Worm (Caenorhabditis elegans) whole organism, late embryonic: Measurements from ENCODE around the gene T24C2.3.

Experiments
- C38D4.7 ChIP-seq: fragments of 200-800 bp; sonication (Bioruptor generic); optimal IDR thresholded peaks from 2 replicates; lab custom pipeline; 2018; ENCODE audit warnings: mild to moderate bottlenecking, missing genetic modification characterization, moderate library complexity, missing compliant biosample characterization
- K09A11.1 ChIP-seq: sonication (generic microtip); optimal IDR thresholded peaks from 2 replicates; lab custom pipeline; 2017; ENCODE audit warnings: antibody characterized with exemption, mild to moderate bottlenecking, missing genetic modification characterization, missing compliant biosample characterization; ENCODE audit not compliant: insufficient read depth
- T23F11.4 ChIP-seq: fragments of 200-800 bp; sonication (Bioruptor generic); optimal IDR thresholded peaks from 2 replicates; lab custom pipeline; 2018; ENCODE audit warnings: mild to moderate bottlenecking, missing genetic modification characterization, missing compliant biosample characterization
- ama-1 ChIP-seq: fragments of 150-350 bp; optimal IDR thresholded peaks from 2 replicates; lab custom pipeline; 2014
- ceh-14 ChIP-seq: sonication (generic microtip); optimal IDR thresholded peaks from 2 replicates; lab custom pipeline; 2016; ENCODE audit warnings: missing genotype, missing genetic modification characterization, missing compliant biosample characterization
- ceh-22 ChIP-seq: sonication (generic microtip); optimal IDR thresholded peaks from 2 replicates; lab custom pipeline; 2017; ENCODE audit warnings: missing biosample characterization, missing genetic modification characterization
- ceh-30 ChIP-seq: fragments of 150-350 bp; optimal IDR thresholded peaks from 2 replicates; lab custom pipeline; 2014; ENCODE audit warnings: missing biosample characterization, missing genetic modification characterization
- ceh-31 ChIP-seq: sonication (generic microtip); optimal IDR thresholded peaks from 2 replicates; lab custom pipeline; 2016; ENCODE audit warnings: missing genetic modification characterization, missing compliant biosample characterization
- ceh-45 ChIP-seq: fragments of 200-800 bp; sonication (Bioruptor generic); IDR thresholded peaks from 2 replicates; pipeline ENCODE4 v1.3.6; 2022; ENCODE audit warnings: missing genetic modification reagents, missing genetic modification characterization, missing compliant biosample characterization
- ceh-48 ChIP-seq: sonication (generic microtip); optimal IDR thresholded peaks from 2 replicates; lab custom pipeline; 2016; ENCODE audit warnings: missing genetic modification characterization, inconsistent platforms, missing compliant biosample characterization
- ceh-6 ChIP-seq: fragments of 200-800 bp; sonication (Bioruptor generic); optimal IDR thresholded peaks from 2 replicates; lab custom pipeline; 2018; ENCODE audit warnings: mild to moderate bottlenecking, missing genetic modification characterization, missing compliant biosample characterization
- dmd-4 ChIP-seq: sonication (generic microtip); optimal IDR thresholded peaks from 2 replicates; lab custom pipeline; 2016; ENCODE audit warnings: borderline replicate concordance, missing genetic modification characterization, missing compliant biosample characterization
- dve-1 ChIP-seq: sonication (generic microtip); optimal IDR thresholded peaks from 2 replicates; lab custom pipeline; 2017; ENCODE audit warnings: antibody characterized with exemption, mild to moderate bottlenecking, missing genetic modification characterization, missing compliant biosample characterization
- eyg-1 ChIP-seq: sonication (generic microtip); optimal IDR thresholded peaks from 2 replicates; lab custom pipeline; 2016; ENCODE audit warnings: missing genotype, missing genetic modification characterization, missing compliant biosample characterization
- fax-1 ChIP-seq: sonication (generic microtip); optimal IDR thresholded peaks from 2 replicates; lab custom pipeline; 2016; ENCODE audit warnings: missing genotype, missing genetic modification characterization, missing compliant biosample characterization
- fkh-6 ChIP-seq: sonication (generic microtip); optimal IDR thresholded peaks from 2 replicates; lab custom pipeline; 2016; ENCODE audit warnings: missing genetic modification characterization, missing compliant biosample characterization
- hlh-6 ChIP-seq: sonication (generic microtip); optimal IDR thresholded peaks from 2 replicates; lab custom pipeline; 2016; ENCODE audit warnings: missing genotype, missing genetic modification characterization, missing compliant biosample characterization
- hlh-8 ChIP-seq: sonication (generic microtip); optimal IDR thresholded peaks from 2 replicates; lab custom pipeline; 2016; ENCODE audit warnings: missing genotype, missing genetic modification characterization, missing compliant biosample characterization
- lim-6 ChIP-seq: sonication (generic microtip); optimal IDR thresholded peaks from 2 replicates; lab custom pipeline; 2016; ENCODE audit warnings: missing genetic modification characterization, missing compliant biosample characterization
- madf-2 ChIP-seq: sonication (generic microtip); optimal IDR thresholded peaks from 2 replicates; lab custom pipeline; 2017; ENCODE audit warnings: missing genetic modification characterization, missing compliant biosample characterization
- mec-3 ChIP-seq: sonication (generic microtip); optimal IDR thresholded peaks from 2 replicates; lab custom pipeline; 2016; ENCODE audit warnings: borderline replicate concordance, missing genetic modification characterization, missing compliant biosample characterization
- nhr-11 ChIP-seq: fragments of 150-350 bp; optimal IDR thresholded peaks from 2 replicates; lab custom pipeline; 2014; ENCODE audit warnings: missing biosample characterization, missing genetic modification characterization
- nhr-232 ChIP-seq: sonication (generic microtip); optimal IDR thresholded peaks from 2 replicates; lab custom pipeline; 2016; ENCODE audit warnings: missing genetic modification characterization, missing compliant biosample characterization
- npax-4 ChIP-seq: sonication (generic microtip); optimal IDR thresholded peaks from 2 replicates; lab custom pipeline; 2016; ENCODE audit warnings: missing genetic modification characterization, missing compliant biosample characterization
- pag-3 ChIP-seq: sonication (generic microtip); optimal IDR thresholded peaks from 2 replicates; lab custom pipeline; 2016; ENCODE audit warnings: missing compliant biosample characterization, missing genetic modification characterization, borderline replicate concordance
- pax-1 ChIP-seq: fragments of 150-350 bp; optimal IDR thresholded peaks from 2 replicates; lab custom pipeline; 2014; ENCODE audit warnings: missing biosample characterization, missing genetic modification characterization
- pha-2 ChIP-seq: sonication (generic microtip); optimal IDR thresholded peaks from 2 replicates; lab custom pipeline; 2017; ENCODE audit warnings: mild to moderate bottlenecking, missing genetic modification characterization, missing compliant biosample characterization
- pha-4 ChIP-seq: fragments of 150-350 bp; optimal IDR thresholded peaks from 2 replicates; lab custom pipeline; 2018; ENCODE audit warnings: missing biosample characterization, missing genetic modification reagents, missing genetic modification characterization
- pqm-1 ChIP-seq: sonication (generic microtip); optimal IDR thresholded peaks from 2 replicates; lab custom pipeline; 2016; ENCODE audit warnings: missing genetic modification characterization, missing compliant biosample characterization
- ref-2 ChIP-seq: sonication (generic microtip); optimal IDR thresholded peaks from 2 replicates; lab custom pipeline; 2016; ENCODE audit warnings: missing genetic modification characterization, missing compliant biosample characterization
- sdc-2 ChIP-seq: sonication (generic microtip); optimal IDR thresholded peaks from 2 replicates; lab custom pipeline; 2016; ENCODE audit warnings: missing genotype, missing genetic modification characterization, missing compliant biosample characterization
- sox-4 ChIP-seq: sonication (generic microtip); optimal IDR thresholded peaks from 2 replicates; lab custom pipeline; 2017; ENCODE audit warnings: mild to moderate bottlenecking, missing genetic modification characterization, inconsistent platforms, missing compliant biosample characterization
- tbx-2 ChIP-seq: sonication (generic microtip); optimal IDR thresholded peaks from 2 replicates; lab custom pipeline; 2016; ENCODE audit warnings: missing genetic modification characterization, missing compliant biosample characterization
- tbx-7 ChIP-seq: sonication (generic microtip); optimal IDR thresholded peaks from 2 replicates; lab custom pipeline; 2016; ENCODE audit warnings: missing genotype, missing genetic modification characterization, missing compliant biosample characterization
- unc-42 ChIP-seq: sonication (generic microtip); optimal IDR thresholded peaks from 2 replicates; lab custom pipeline; 2016; ENCODE audit warnings: missing genotype, missing genetic modification characterization, missing compliant biosample characterization
- unc-86 ChIP-seq: sonication (generic microtip); optimal IDR thresholded peaks from 2 replicates; lab custom pipeline; 2016; ENCODE audit warnings: missing genetic modification characterization, missing compliant biosample characterization
- zip-5 ChIP-seq: sonication (generic microtip); optimal IDR thresholded peaks from 2 replicates; lab custom pipeline; 2016; ENCODE audit warnings: missing genetic modification characterization, missing compliant biosample characterization
- ztf-16 ChIP-seq: sonication (generic microtip); optimal IDR thresholded peaks from 2 replicates; lab custom pipeline; 2017; ENCODE audit warnings: missing genetic modification characterization, missing compliant biosample characterization

Gene T24C2.3

ce11 chrX:14537625-14538024 lies 5.7 kb upstream of the T24C2.3 start:
- TF ChIP-seq ceh-22 (tag; lab: Kevin White, UChicago): no peak
- no peak for TF ChIP-seq fkh-6 (tag; lab: Kevin White, UChicago)
- no peak for TF ChIP-seq sox-4
- TF ChIP-seq dmd-4 (tag; lab: Kevin White, UChicago): no peak
- TF ChIP-seq ceh-6: no peak
- no peak for TF ChIP-seq T23F11.4 (GFP tag; lab: Kevin White, UChicago)
- no peak for TF ChIP-seq dve-1 (tag; lab: Kevin White, UChicago)
- no peak for TF ChIP-seq ceh-30 (tag; lab: Kevin White, UChicago)
- TF ChIP-seq unc-86 (tag; lab: Kevin White, UChicago): no peak
- TF ChIP-seq pha-4: no peak

- no peak for TF ChIP-seq ceh-31 (tag; lab: Kevin White, UChicago)
- TF ChIP-seq ceh-14: no peak
- no peak for TF ChIP-seq ref-2 (tag; lab: Kevin White, UChicago)
- no peak for TF ChIP-seq pax-1 (tag; lab: Kevin White, UChicago)
- no peak for TF ChIP-seq mec-3 (tag; lab: Kevin White, UChicago)
- no peak for TF ChIP-seq nhr-11
- TF ChIP-seq ama-1: no peak
- TF ChIP-seq eyg-1 (tag; lab: Kevin White, UChicago): no peak
- TF ChIP-seq fkh-6 (tag; lab: Kevin White, UChicago): no peak
- no peak for TF ChIP-seq ztf-16 (tag; lab: Kevin White, UChicago)
- TF ChIP-seq T23F11.4 (GFP tag; lab: Kevin White, UChicago): no peak
- no peak for TF ChIP-seq ceh-45 (GFP tag; lab: Robert Waterston, UW)
- TF ChIP-seq pag-3 (tag; lab: Kevin White, UChicago): no peak
- TF ChIP-seq ceh-48 (tag; lab: Kevin White, UChicago): no peak
- TF ChIP-seq fax-1 (tag; lab: Kevin White, UChicago): no peak
- TF ChIP-seq sdc-2: no peak
- TF ChIP-seq hlh-6 (tag; lab: Kevin White, UChicago): no peak
- TF ChIP-seq K09A11.1: no peak
Measured at ce11 chrX:14539468-14539867, 3.9 kb upstream of the T24C2.3 start.

ce11 chrX:14541992-14542391 lies 1.3 kb upstream of the T24C2.3 start, which contains the start of gene fbxa-81:
Gene fbxa-81, minus strand, starts transcription at chrX:14542092.
- no peak for TF ChIP-seq ama-1
- no peak for TF ChIP-seq nhr-232 (tag; lab: Kevin White, UChicago)
- no peak for TF ChIP-seq ceh-30 (tag; lab: Kevin White, UChicago)
- TF ChIP-seq madf-2 (tag; lab: Kevin White, UChicago): no peak
- no peak for TF ChIP-seq C38D4.7 (GFP tag; lab: Kevin White, UChicago)

DNA sequence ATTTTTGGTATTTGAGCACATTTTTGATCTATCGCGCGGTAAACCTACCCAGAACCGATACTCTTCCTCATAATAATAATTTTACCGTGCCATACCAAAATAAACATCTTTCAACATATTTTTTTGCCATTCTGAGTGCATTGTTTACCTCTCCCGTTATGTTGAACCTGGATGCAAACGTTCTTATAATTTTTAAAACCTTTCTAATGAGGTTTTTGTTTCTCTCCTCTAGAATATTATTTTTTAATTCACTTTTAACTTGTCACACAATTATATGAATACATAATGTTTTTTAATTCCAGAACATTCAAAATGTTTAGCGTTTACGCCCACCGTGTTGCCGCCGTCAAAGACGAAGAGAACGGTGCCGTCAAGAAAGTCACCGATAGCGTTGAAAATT lies 2.2 kb downstream of the T24C2.3 start, which contains the start of gene enri-2:
Gene enri-2, plus strand, starts transcription at position 301 of the 400 bp plus-strand sequence.
- TF ChIP-seq ceh-22 (tag; lab: Kevin White, UChicago) (no peak), npax-4 (no peak), zip-5 (tag; lab: Kevin White, UChicago) (no peak), ceh-45 (GFP tag; lab: Robert Waterston, UW) (no peak), ceh-31 (tag; lab: Kevin White, UChicago) (no peak), tbx-2 (no peak), tbx-7 (no peak), pqm-1 (no peak), hlh-8 (tag; lab: Kevin White, UChicago) (no peak), hlh-6 (tag; lab: Kevin White, UChicago) (no peak), pha-2 (no peak), lim-6 (no peak), madf-2 (tag; lab: Kevin White, UChicago) (no peak), K09A11.1 (no peak), ceh-30 (tag; lab: Kevin White, UChicago) (no peak), unc-42 (tag; lab: Kevin White, UChicago) (no peak)
